Worm (Caenorhabditis elegans): ENCODE results near the gene W01A11.1.

DNA sequence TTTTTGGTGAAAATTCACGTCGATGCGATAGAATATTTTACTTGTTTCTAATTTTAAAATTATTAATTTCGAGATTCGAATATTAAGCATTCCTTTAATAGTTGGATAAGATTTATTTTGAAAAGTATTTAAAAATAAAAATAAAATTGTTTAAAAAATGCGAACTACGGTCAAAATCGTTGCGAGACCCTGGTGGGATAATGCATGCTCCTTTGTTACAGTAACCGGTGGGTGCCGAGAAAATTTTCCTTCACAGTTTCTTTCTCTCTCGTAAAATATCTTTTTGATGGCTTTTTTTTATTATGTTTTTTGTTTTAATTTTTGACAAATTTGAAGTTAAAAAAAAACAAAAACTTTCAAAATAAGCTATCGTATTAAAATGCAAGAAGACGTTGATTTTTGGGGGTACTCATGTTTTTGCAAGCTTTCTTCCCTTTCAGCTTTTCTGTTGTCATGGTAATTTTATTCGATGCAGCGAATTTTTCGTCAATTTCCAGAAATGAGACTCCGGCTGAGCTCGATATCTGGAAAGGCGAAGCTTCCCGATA is 2.3 kb upstream of the W01A11.1 start, which contains the start of gene dgtr-1:
- TF ChIP-seq alr-1 (tag; optimal IDR thresholded peaks at IDR 0.05) (no peak), lin-13 (GFP tag; optimal IDR thresholded peaks at IDR 0.05) (no peak), R02D3.7 (tag; optimal IDR thresholded peaks at IDR 0.05) (no peak), unc-39 (tag; optimal IDR thresholded peaks at IDR 0.05) (no peak), egl-27 (tag; optimal IDR thresholded peaks at IDR 0.05) (no peak), nhr-10 (tag; optimal IDR thresholded peaks at IDR 0.05) (no peak), sem-4 (tag; optimal IDR thresholded peaks at IDR 0.05) (no peak), Y55F3AM.14 (GFP tag; optimal IDR thresholded peaks at IDR 0.05) (no peak)
